Fruit fly (Drosophila melanogaster) whole organism: Measurements from ENCODE around the gene CG13293.

Experiments
- CG8478 ChIP-seq: fragments of >200 bp; optimal IDR thresholded peaks from 2 replicates; lab custom pipeline; 2018; ENCODE audit warnings: inconsistent platforms
- Dll ChIP-seq: fragments of >200 bp; optimal IDR thresholded peaks from 2 replicates; lab custom pipeline; 2017
- EcR ChIP-seq, 2 experiments: fragments of >200 bp; optimal IDR thresholded peaks; 2 replicates each; lab custom pipeline; 2017; ENCODE audit warnings: missing biosample characterization in 2 of 2, missing genetic modification characterization in 2 of 2, missing genetic modification reagents in 2 of 2
- pan ChIP-seq: fragments of >200 bp; optimal IDR thresholded peaks from 2 replicates; lab custom pipeline; 2017
- psq ChIP-seq: fragments of >200 bp; optimal IDR thresholded peaks from 2 replicates; lab custom pipeline; 2017
- usp ChIP-seq: fragments of >200 bp; optimal IDR thresholded peaks from 2 replicates; lab custom pipeline; 2017; ENCODE audit warnings: missing biosample characterization, missing genetic modification characterization, mixed read lengths

Gene CG13293

DNA sequence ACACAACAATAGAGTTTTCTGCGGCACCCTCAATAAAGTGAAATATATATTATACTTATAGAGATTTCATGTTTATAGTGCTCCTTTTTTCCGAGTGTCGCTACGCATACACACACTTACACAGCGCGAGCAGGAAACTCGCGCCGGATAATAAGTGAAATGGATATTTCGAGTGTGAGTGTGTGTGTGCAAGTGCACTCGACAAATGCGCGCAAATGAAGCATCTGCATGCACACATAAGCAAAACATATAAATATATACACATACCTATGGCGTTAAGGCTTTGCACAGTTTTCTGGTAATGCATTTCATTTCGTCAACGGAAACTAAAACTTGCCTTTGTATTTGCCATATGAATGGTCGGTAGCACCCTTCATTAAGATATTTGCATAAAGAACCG, 32.8 kb downstream of the CG13293 start:
- TF ChIP-seq usp (GFP tag; lab: Kevin White, UChicago) (no peak), psq (no peak)

- TF ChIP-seq CG8478: no peak
- no peak for TF ChIP-seq Dll (lab: Kevin White, UChicago)
- no peak for TF ChIP-seq pan
- TF ChIP-seq usp (GFP tag; lab: Kevin White, UChicago): no peak
- TF ChIP-seq psq: no peak
- TF ChIP-seq EcR (GFP tag; optimal IDR thresholded peaks at IDR 0.05; lab: Kevin White, UChicago): no peak
Measured at dm6 chr3L:6116881-6117280, 34.2 kb downstream of the CG13293 start.

DNA sequence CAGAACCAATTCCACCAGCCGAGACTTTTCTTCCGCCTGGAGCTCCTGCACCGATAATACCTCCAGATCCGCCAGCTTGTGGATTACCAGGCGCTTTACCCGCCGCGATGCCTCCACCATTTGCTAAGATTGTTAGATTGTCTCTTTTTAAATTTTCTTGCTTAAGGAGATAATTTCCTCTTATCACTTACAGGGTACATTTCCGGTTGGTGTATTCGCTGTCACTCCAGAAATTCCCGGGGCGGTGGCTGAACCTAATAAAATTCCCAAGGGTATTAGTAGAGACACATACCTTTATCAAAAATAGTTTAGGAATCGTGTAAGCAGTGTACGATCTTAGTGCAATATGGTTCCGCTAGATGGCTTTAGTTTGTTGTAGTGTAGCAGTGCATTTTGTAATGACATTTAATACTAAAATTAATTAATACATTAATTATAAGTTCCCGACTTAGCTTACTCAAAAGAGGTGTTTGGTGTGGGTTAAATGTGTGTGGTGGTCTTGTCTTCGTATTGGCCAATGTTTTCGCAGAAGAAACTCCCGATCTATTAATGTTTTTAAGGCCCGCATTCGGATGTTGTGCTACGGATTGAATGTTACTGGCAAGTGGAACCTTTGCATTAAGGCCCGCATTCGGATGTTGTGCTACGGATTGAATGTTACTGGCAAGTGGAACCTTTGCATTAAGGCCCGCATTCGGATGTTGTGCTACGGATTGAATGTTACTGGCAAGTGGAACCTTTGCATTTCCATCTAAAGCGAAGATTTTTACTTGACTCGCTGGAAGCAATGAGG, 42.1 kb downstream of the CG13293 start:
- TF ChIP-seq pan (no peak), CG8478 (no peak)

DNA sequence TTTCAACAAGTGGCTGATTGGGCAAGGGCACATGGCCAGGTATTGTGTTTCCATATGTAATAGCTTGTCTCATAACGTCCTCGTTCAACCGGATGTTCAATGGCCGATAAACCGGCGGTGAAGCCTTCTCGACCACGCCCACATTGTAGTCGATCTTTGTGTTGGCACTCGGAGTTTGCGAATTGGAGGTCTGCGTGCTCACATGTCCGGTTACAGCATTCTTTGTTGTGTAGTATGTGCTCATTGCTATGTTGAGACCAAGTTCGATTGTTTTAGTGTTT, 42.7 kb downstream of the CG13293 start:
- TF ChIP-seq EcR (GFP tag; optimal IDR thresholded peaks at IDR 0.05; lab: Kevin White, UChicago): no peak
- TF ChIP-seq psq: no peak

DNA sequence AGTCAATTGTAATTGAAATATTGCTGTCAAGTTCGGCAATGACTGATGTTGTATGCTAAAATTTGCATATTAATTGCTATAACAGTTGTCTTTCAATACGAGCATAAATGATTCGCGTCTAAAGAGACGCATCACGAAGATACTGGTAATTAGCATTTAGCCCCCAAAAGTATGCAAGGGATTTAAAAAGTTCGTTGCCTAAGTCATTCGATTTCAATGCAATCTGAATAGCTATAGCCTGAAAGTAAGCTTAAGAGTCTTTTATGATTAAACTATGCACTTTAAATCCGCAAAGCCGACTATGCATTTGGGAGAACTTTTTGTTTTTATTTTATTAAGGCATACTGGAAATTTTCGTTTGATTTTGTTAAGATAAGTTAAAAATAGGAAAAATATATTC, 46.9 kb downstream of the CG13293 start:
- TF ChIP-seq psq (no peak), EcR (GFP tag; optimal IDR thresholded peaks at IDR 0.05; lab: Kevin White, UChicago) (no peak), pan (no peak), CG8478 (no peak), Dll (lab: Kevin White, UChicago) (no peak), usp (GFP tag; lab: Kevin White, UChicago) (no peak)

- no peak for TF ChIP-seq pan
- TF ChIP-seq psq: no peak
- no peak for TF ChIP-seq usp (GFP tag; lab: Kevin White, UChicago)
- TF ChIP-seq CG8478: no peak
- TF ChIP-seq Dll (lab: Kevin White, UChicago): no peak
- no peak for TF ChIP-seq EcR (GFP tag; optimal IDR thresholded peaks at IDR 0.05; lab: Kevin White, UChicago)
Measured at dm6 chr3L:6130944-6131343, 48.3 kb downstream of the CG13293 start, which contains the start of gene Lcp65Ag3. Gene Lcp65Ag3 (minus strand): TSS chr3L:6130989.

- TF ChIP-seq usp (GFP tag; lab: Kevin White, UChicago) (no peak), pan (no peak), CG8478 (no peak), EcR (GFP tag; optimal IDR thresholded peaks at IDR 0.05; lab: Kevin White, UChicago) (no peak), psq (no peak), Dll (lab: Kevin White, UChicago) (no peak)
Measured at dm6 chr3L:6132009-6132408, 49.3 kb downstream of the CG13293 start, which contains the start of gene Cpr65Au. Gene Cpr65Au (minus strand): TSS chr3L:6132109.

dm6 chr3L:6133546-6133945, 50.9 kb downstream of the CG13293 start, which contains the start of gene Lcp65Ag2:
Gene Lcp65Ag2 (minus strand): TSS chr3L:6133593.
- TF ChIP-seq psq (no peak), CG8478 (no peak), Dll (lab: Kevin White, UChicago) (no peak), pan (no peak), EcR (GFP tag; optimal IDR thresholded peaks at IDR 0.05; lab: Kevin White, UChicago) (no peak), usp (GFP tag; lab: Kevin White, UChicago) (no peak)

DNA sequence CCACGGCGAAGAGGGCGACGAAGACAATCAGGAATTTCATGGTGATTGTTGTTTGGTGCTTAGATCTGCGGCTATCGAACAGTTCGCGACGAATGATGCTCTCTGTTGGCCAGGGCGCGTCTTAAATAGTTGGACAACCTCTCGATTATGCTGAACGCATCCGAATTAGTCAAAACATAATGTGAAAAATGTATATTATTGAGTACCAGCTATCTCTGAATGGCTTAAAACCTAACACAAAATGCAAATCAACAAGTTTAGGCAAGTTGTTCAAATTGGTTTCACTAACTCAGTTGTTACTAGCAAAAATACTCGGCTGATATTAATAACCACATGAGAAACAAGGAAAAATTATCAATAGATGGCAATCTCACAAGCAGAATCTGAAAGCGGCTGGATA, 52.5 kb downstream of the CG13293 start, which contains the start of gene Lcp65Ag1:
Gene Lcp65Ag1, minus strand, starts transcription at position 101 of the 400 bp plus-strand sequence.
- TF ChIP-seq usp (GFP tag; lab: Kevin White, UChicago) (no peak), EcR (GFP tag; optimal IDR thresholded peaks at IDR 0.05; lab: Kevin White, UChicago) (no peak), psq (no peak), pan (no peak), Dll (lab: Kevin White, UChicago) (no peak), CG8478 (no peak)

- TF ChIP-seq usp (GFP tag; lab: Kevin White, UChicago) (no peak), EcR (GFP tag; optimal IDR thresholded peaks at IDR 0.05; lab: Kevin White, UChicago) (no peak), Dll (lab: Kevin White, UChicago) (no peak), psq (no peak), pan (no peak), CG8478 (no peak)
Measured at dm6 chr3L:6136691-6137090, 54.0 kb downstream of the CG13293 start, which contains the start of gene Lcp65Af. Gene Lcp65Af (minus strand): TSS chr3L:6136791.

- TF ChIP-seq psq (no peak), CG8478 (no peak), usp (GFP tag; lab: Kevin White, UChicago) (no peak), pan (no peak), Dll (lab: Kevin White, UChicago) (no peak), EcR (GFP tag; optimal IDR thresholded peaks at IDR 0.05; lab: Kevin White, UChicago) (no peak)
Measured at dm6 chr3L:6138018-6138417, 55.3 kb downstream of the CG13293 start, which contains the start of gene Lcp65Ae. Gene Lcp65Ae (minus strand): TSS chr3L:6138118.

- TF ChIP-seq CG8478 (no peak), EcR (GFP tag; optimal IDR thresholded peaks at IDR 0.05; lab: Kevin White, UChicago) (no peak), psq (no peak), pan (no peak), Dll (lab: Kevin White, UChicago) (no peak), usp (GFP tag; lab: Kevin White, UChicago) (no peak)
Measured at dm6 chr3L:6138586-6138985, 55.9 kb downstream of the CG13293 start.

DNA sequence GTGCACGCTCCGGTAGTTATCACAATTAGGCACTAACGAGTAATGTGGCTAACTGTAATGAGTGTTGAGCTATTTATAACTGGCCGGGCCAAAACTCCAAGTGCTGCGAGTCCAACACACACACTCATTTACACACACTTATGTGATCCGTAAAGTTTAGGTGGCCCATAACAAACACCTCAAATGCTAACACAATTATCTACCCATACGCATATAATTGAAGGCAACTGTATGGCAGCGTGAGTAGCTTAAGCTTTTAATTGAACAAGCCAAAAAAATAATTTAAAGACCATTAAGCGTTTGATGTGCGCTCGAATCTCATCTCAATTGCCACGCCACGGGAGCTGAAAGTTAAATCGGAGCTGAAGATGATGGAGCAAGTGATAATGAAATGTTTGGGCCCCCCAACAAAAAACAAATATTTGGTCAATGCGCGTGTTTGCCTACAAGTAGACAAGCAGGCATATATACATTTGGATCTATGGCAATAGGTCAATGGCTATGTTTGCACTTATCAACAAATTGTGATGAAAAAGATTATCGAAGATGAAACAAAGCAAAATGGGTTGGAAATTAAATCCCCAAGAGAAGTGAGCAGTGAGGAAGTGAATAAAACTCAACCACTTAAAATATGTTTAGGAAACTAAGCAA, 57.4 kb downstream of the CG13293 start, which contains the start of gene Cpr65Av:
Gene Cpr65Av, minus strand, starts transcription at position 51 of the 651 bp plus-strand sequence.
- no peak for TF ChIP-seq psq
- TF ChIP-seq EcR (GFP tag; optimal IDR thresholded peaks at IDR 0.05; lab: Kevin White, UChicago): no peak
- TF ChIP-seq usp (GFP tag; lab: Kevin White, UChicago): no peak
- TF ChIP-seq pan: no peak
- TF ChIP-seq CG8478: no peak
- no peak for TF ChIP-seq Dll (lab: Kevin White, UChicago)
